Worm (Caenorhabditis elegans) whole organism, L4 larva: ENCODE results near the gene sup-18.

Experiments used
- F49E8.2 ChIP-seq: sonication (generic microtip); optimal IDR thresholded peaks from 2 replicates; lab custom pipeline; 2016; ENCODE audit warnings: missing compliant biosample characterization, mild to moderate bottlenecking, missing genetic modification characterization, borderline replicate concordance
- T20F7.1 ChIP-seq: fragments of 200-800 bp; sonication (Bioruptor generic); optimal IDR thresholded peaks from 2 replicates; lab custom pipeline; 2018; ENCODE audit warnings: mild to moderate bottlenecking, missing genetic modification characterization, missing compliant biosample characterization
- Y48G9A.11 ChIP-seq: fragments of 200-800 bp; sonication (Bioruptor generic); IDR thresholded peaks from 2 replicates; pipeline ENCODE4 v1.3.6; 2022; ENCODE audit warnings: missing genetic modification reagents, missing genetic modification characterization, missing compliant biosample characterization
- Y5F2A.4 ChIP-seq: fragments of 200-800 bp; sonication (Bioruptor generic); optimal IDR thresholded peaks from 2 replicates; lab custom pipeline; 2018; ENCODE audit warnings: mild to moderate bottlenecking, missing genetic modification characterization, missing compliant biosample characterization
- ZK546.5 ChIP-seq, 2 experiments: sonication (generic microtip); optimal IDR thresholded peaks; 2 replicates each; lab custom pipeline; 2017; ENCODE audit warnings: missing biosample characterization in 2 of 2, missing genetic modification characterization in 2 of 2
- aha-1 ChIP-seq: fragments of 150-350 bp; peaks from one replicate; lab custom pipeline; 2014; ENCODE audit warnings: missing biosample characterization, missing genetic modification characterization
- arid-1 ChIP-seq: fragments of 200-800 bp; sonication (Bioruptor generic); conservative IDR thresholded peaks from 2 replicates; pipeline ENCODE4 v1.3.6; 2022; ENCODE audit warnings: missing genetic modification reagents, missing genetic modification characterization, missing compliant biosample characterization
- ceh-20 ChIP-seq: fragments of 200-800 bp; sonication (Bioruptor generic); IDR thresholded peaks from 2 replicates; pipeline ENCODE4 v1.3.6; 2022; ENCODE audit warnings: missing genetic modification reagents, missing genetic modification characterization, missing compliant biosample characterization
- ceh-32 ChIP-seq: sonication (generic microtip); optimal IDR thresholded peaks from 2 replicates; lab custom pipeline; 2016; ENCODE audit warnings: mild to moderate bottlenecking, missing genetic modification characterization, missing compliant biosample characterization; ENCODE audit not compliant: poor library complexity
- ctbp-1 ChIP-seq: fragments of 200-800 bp; sonication (Bioruptor generic); IDR thresholded peaks from 2 replicates; pipeline ENCODE4 v1.3.6; 2022; ENCODE audit warnings: missing genetic modification reagents, missing genetic modification characterization, missing compliant biosample characterization
- daf-16 ChIP-seq, 3 experiments: sonication (generic microtip); optimal IDR thresholded peaks; 2 replicates each; lab custom pipeline; 2016 to 2017; ENCODE audit warnings: missing genetic modification characterization in 3 of 3, missing genetic modification reagents in 3 of 3, mild to moderate bottlenecking in 2 of 3, missing compliant biosample characterization in 2 of 3, missing biosample characterization in 1 of 3, moderate library complexity in 1 of 3
- dmd-9 ChIP-seq: fragments of 200-800 bp; sonication (Bioruptor generic); IDR thresholded peaks from 2 replicates; pipeline ENCODE4 v1.3.6; 2022; ENCODE audit warnings: missing genetic modification reagents, missing genetic modification characterization, missing compliant biosample characterization
- dpl-1 ChIP-seq: fragments of 150-350 bp; optimal IDR thresholded peaks from 2 replicates; lab custom pipeline; 2014; ENCODE audit warnings: missing biosample characterization, missing genetic modification reagents, missing genetic modification characterization
- dve-1 ChIP-seq: sonication (generic microtip); optimal IDR thresholded peaks from 2 replicates; lab custom pipeline; 2017; ENCODE audit warnings: antibody characterized with exemption, mild to moderate bottlenecking, missing genetic modification characterization, missing compliant biosample characterization; ENCODE audit not compliant: insufficient read depth
- gei-8 ChIP-seq: fragments of 200-800 bp; sonication (Bioruptor generic); optimal IDR thresholded peaks from 2 replicates; lab custom pipeline; 2018; ENCODE audit warnings: mild to moderate bottlenecking, missing genetic modification characterization, missing compliant biosample characterization
- hif-1 ChIP-seq, 2 experiments: sonication (generic microtip); optimal IDR thresholded peaks; 2 replicates each; lab custom pipeline; 2016 to 2017; ENCODE audit warnings: missing compliant biosample characterization in 2 of 2, missing genetic modification characterization in 2 of 2, missing genetic modification reagents in 2 of 2, missing genotype in 2 of 2, mild to moderate bottlenecking in 1 of 2
- hlh-11 ChIP-seq: fragments of 200-800 bp; sonication (Bioruptor generic); optimal IDR thresholded peaks from 2 replicates; lab custom pipeline; 2018; ENCODE audit warnings: mild to moderate bottlenecking, missing genetic modification characterization, missing compliant biosample characterization
- hlh-30 ChIP-seq: sonication (generic microtip); optimal IDR thresholded peaks from 2 replicates; lab custom pipeline; 2017; ENCODE audit warnings: antibody characterized with exemption, mild to moderate bottlenecking, missing genetic modification characterization, missing compliant biosample characterization; ENCODE audit not compliant: insufficient read depth
- lim-7 ChIP-seq: fragments of 200-800 bp; sonication (Bioruptor generic); IDR thresholded peaks from 2 replicates; pipeline ENCODE4 v1.3.6; 2022; ENCODE audit warnings: missing genetic modification characterization, missing compliant biosample characterization
- lin-13 ChIP-seq: fragments of 150-350 bp; optimal IDR thresholded peaks from 2 replicates; lab custom pipeline; 2014; ENCODE audit warnings: missing biosample characterization, missing genetic modification reagents, missing genetic modification characterization
- lin-29 ChIP-seq: fragments of 200-800 bp; sonication (Bioruptor generic); IDR thresholded peaks from 2 replicates; pipeline ENCODE4 v1.3.6; 2022; ENCODE audit warnings: missing genetic modification reagents, missing genetic modification characterization, missing compliant biosample characterization
- lsy-2 ChIP-seq, 2 experiments: fragments of 150-350 bp in 1 of 2; sonication (generic microtip) in 1 of 2; optimal IDR thresholded peaks; 2 replicates each; lab custom pipeline; 2014 to 2017; ENCODE audit warnings: missing biosample characterization in 2 of 2, missing genetic modification characterization in 2 of 2
- madf-5 ChIP-seq, 2 experiments: fragments of 200-800 bp; sonication (Bioruptor generic); IDR thresholded peaks; 2 replicates each; pipeline ENCODE4 v1.3.6; 2022; ENCODE audit warnings: missing compliant biosample characterization in 2 of 2, missing genetic modification characterization in 2 of 2
- mdl-1 ChIP-seq, 2 experiments: fragments of 150-350 bp in 1 of 2; sonication (generic microtip) in 1 of 2; optimal IDR thresholded peaks; 2 replicates each; lab custom pipeline; 2014 to 2017; ENCODE audit warnings: missing biosample characterization in 2 of 2, missing genetic modification characterization in 2 of 2
- mxl-3 ChIP-seq: fragments of 200-800 bp; sonication (Bioruptor generic); optimal IDR thresholded peaks from 2 replicates; lab custom pipeline; 2018; ENCODE audit warnings: mild to moderate bottlenecking, missing genetic modification characterization, missing compliant biosample characterization
- nhr-10 ChIP-seq: fragments of 150-350 bp; optimal IDR thresholded peaks from 2 replicates; lab custom pipeline; 2014; ENCODE audit warnings: missing biosample characterization, missing genetic modification characterization
- nhr-11 ChIP-seq: fragments of 150-350 bp; optimal IDR thresholded peaks from 2 replicates; lab custom pipeline; 2014; ENCODE audit warnings: missing biosample characterization, missing genetic modification characterization
- nhr-111 ChIP-seq: fragments of 200-800 bp; sonication (Bioruptor generic); optimal IDR thresholded peaks from 2 replicates; lab custom pipeline; 2018; ENCODE audit warnings: mild to moderate bottlenecking, missing genetic modification characterization, missing compliant biosample characterization
- nhr-28 ChIP-seq: fragments of 150-350 bp; optimal IDR thresholded peaks from 2 replicates; lab custom pipeline; 2014; ENCODE audit warnings: missing biosample characterization, missing genetic modification characterization
- nhr-6 ChIP-seq: fragments of 150-350 bp; optimal IDR thresholded peaks from 2 replicates; lab custom pipeline; 2014; ENCODE audit warnings: missing biosample characterization, missing genetic modification characterization
- php-3 ChIP-seq: fragments of 200-800 bp; sonication (Bioruptor generic); IDR thresholded peaks from 2 replicates; pipeline ENCODE4 v1.3.6; 2022; ENCODE audit warnings: missing genetic modification reagents, missing genetic modification characterization, missing compliant biosample characterization
- set-16 ChIP-seq: fragments of 200-800 bp; sonication (Bioruptor generic); IDR thresholded peaks from 2 replicates; pipeline ENCODE4 v1.3.6; 2022; ENCODE audit warnings: missing genetic modification reagents, missing genetic modification characterization, missing compliant biosample characterization
- unc-62 ChIP-seq, 3 experiments: fragments of 150-350 bp in 1 of 3; sonication (generic microtip); optimal IDR thresholded peaks in 2 of 3; peaks in 1 of 3; 1 replicate in 1 of 3; 2 replicates in 2 of 3; lab custom pipeline; 2014 to 2017; ENCODE audit warnings: missing biosample characterization in 3 of 3, missing genetic modification characterization in 3 of 3, missing genetic modification reagents in 3 of 3, missing genotype in 1 of 3
- zag-1 ChIP-seq: fragments of 150-350 bp; optimal IDR thresholded peaks from 2 replicates; lab custom pipeline; 2014; ENCODE audit warnings: missing biosample characterization, missing genetic modification characterization

sup-18 gene

ce11 chrIII:7911621-7912020, 32.9 kb upstream of the sup-18 start, which contains the start of gene ZK688.7:
Gene ZK688.7 (minus strand): TSS chrIII:7911634.
- TF ChIP-seq unc-62 (GFP tag; optimal IDR thresholded peaks at IDR 0.05 in 1 of 2; lab: Kevin White, UChicago) (peak in 1 of 2 experiments; percentile 87), unc-62 (tag; optimal IDR thresholded peaks at IDR 0.05; lab: Kevin White, UChicago) (no peak), T20F7.1 (GFP tag; lab: Kevin White, UChicago) (peak; percentile 2), daf-16 (GFP tag; optimal IDR thresholded peaks at IDR 0.05; lab: Kevin White, UChicago) (no peak), daf-16 (tag; optimal IDR thresholded peaks at IDR 0.05; lab: Kevin White, UChicago) (peak; percentile 84), mxl-3 (GFP tag; lab: Kevin White, UChicago) (peak; percentile 31), nhr-6 (tag; lab: Kevin White, UChicago) (no peak), dve-1 (tag; lab: Kevin White, UChicago) (peak; percentile 60), madf-5 (GFP tag; IDR thresholded peaks at IDR 0.05; lab: Robert Waterston, UW) (no peak), hlh-11 (tag; lab: Kevin White, UChicago) (peak; percentile 56), Y48G9A.11 (no peak), lsy-2 (tag; optimal IDR thresholded peaks at IDR 0.05; lab: Kevin White, UChicago) (peak in 1 of 2 experiments; percentile 29), mdl-1 (tag; optimal IDR thresholded peaks at IDR 0.05; lab: Kevin White, UChicago) (peak in 1 of 2 experiments; percentile 47), nhr-28 (tag; lab: Kevin White, UChicago) (peak; percentile 60), nhr-111 (no peak), hlh-30 (peak; percentile 86), nhr-10 (no peak), dmd-9 (GFP tag; lab: Robert Waterston, UW) (no peak), Y5F2A.4 (GFP tag; lab: Kevin White, UChicago) (no peak), ZK546.5 (tag; optimal IDR thresholded peaks at IDR 0.05; lab: Kevin White, UChicago) (no peak), ceh-32 (tag; lab: Kevin White, UChicago) (no peak), arid-1 (GFP tag; lab: Robert Waterston, UW) (no peak)
- TF ChIP-seq, all 104 proteins: peak for 10

ce11 chrIII:7909263-7909662, 30.6 kb upstream of the sup-18 start, which contains the start of gene ZK688.1:
Gene ZK688.1 (plus strand): TSS chrIII:7909563.
- TF ChIP-seq zag-1: no peak
- no peak for TF ChIP-seq ceh-20 (GFP tag; lab: Robert Waterston, UW)
- no peak for TF ChIP-seq lim-7
- TF ChIP-seq dve-1 (tag; lab: Kevin White, UChicago): no peak
- TF ChIP-seq Y5F2A.4 (GFP tag; lab: Kevin White, UChicago): no peak
- TF ChIP-seq gei-8: no peak
- no peak for TF ChIP-seq hlh-30
- no peak for TF ChIP-seq hif-1 (tag; optimal IDR thresholded peaks at IDR 0.05; lab: Kevin White, UChicago)
- no peak for TF ChIP-seq lin-29 (GFP tag; lab: Robert Waterston, UW)
- TF ChIP-seq nhr-11 (tag; lab: Kevin White, UChicago): no peak
- TF ChIP-seq lin-13: no peak
- TF ChIP-seq T20F7.1 (GFP tag; lab: Kevin White, UChicago): no peak
- no peak for TF ChIP-seq aha-1 (tag; lab: Kevin White, UChicago)
- no peak for TF ChIP-seq dpl-1 (GFP tag; lab: Kevin White, UChicago)
- no peak for TF ChIP-seq ctbp-1 (GFP tag; lab: Robert Waterston, UW)
- TF ChIP-seq F49E8.2: no peak
- no peak for TF ChIP-seq set-16 (GFP tag; lab: Robert Waterston, UW)
- no peak for TF ChIP-seq php-3 (GFP tag; lab: Robert Waterston, UW)
- TF ChIP-seq mdl-1 (tag; optimal IDR thresholded peaks at IDR 0.05; lab: Kevin White, UChicago): no peak
- TF ChIP-seq, all 104 proteins: peak for 0

ce11 chrIII:7907515-7907914, 28.8 kb upstream of the sup-18 start, which contains the start of gene pcp-5:
Gene pcp-5 (minus strand): TSS chrIII:7907615.
- TF ChIP-seq daf-16 (GFP tag; optimal IDR thresholded peaks at IDR 0.05; lab: Kevin White, UChicago) (peak in 1 of 2 experiments; percentile 19), daf-16 (tag; optimal IDR thresholded peaks at IDR 0.05; lab: Kevin White, UChicago) (no peak), nhr-28 (tag; lab: Kevin White, UChicago) (no peak)
